Worm (Caenorhabditis elegans) whole organism, young adult: ENCODE measurements around the gene R53.5.

Experiments
- B0035.1 ChIP-seq: sonication (generic microtip); optimal IDR thresholded peaks from 2 replicates; lab custom pipeline; 2016; ENCODE audit warnings: missing genetic modification characterization, mild to moderate bottlenecking, missing compliant biosample characterization, missing genotype, missing genetic modification reagents
- F22D6.2 ChIP-seq: sonication (generic microtip); optimal IDR thresholded peaks from 2 replicates; lab custom pipeline; 2016; ENCODE audit warnings: mild to moderate bottlenecking, missing genetic modification characterization, missing compliant biosample characterization
- F39B2.1 ChIP-seq: fragments of 200-800 bp; sonication (Bioruptor generic); IDR thresholded peaks from 2 replicates; pipeline ENCODE4 v1.3.6; 2022; ENCODE audit warnings: missing genetic modification reagents, missing genetic modification characterization, missing compliant biosample characterization
- K11D2.4 ChIP-seq: fragments of 200-800 bp; sonication (Bioruptor generic); IDR thresholded peaks from 2 replicates; pipeline ENCODE4 v1.3.6; 2022; ENCODE audit warnings: missing genetic modification reagents, missing genetic modification characterization, missing compliant biosample characterization
- T26A5.8 ChIP-seq: sonication (generic microtip); optimal IDR thresholded peaks from 2 replicates; lab custom pipeline; 2016; ENCODE audit warnings: missing genetic modification characterization, missing compliant biosample characterization
- atf-7 ChIP-seq: sonication (generic microtip); optimal IDR thresholded peaks from 2 replicates; lab custom pipeline; 2017; ENCODE audit warnings: mild to moderate bottlenecking, missing genetic modification characterization, missing compliant biosample characterization
- ccch-3 ChIP-seq: fragments of 200-800 bp; sonication (Bioruptor generic); optimal IDR thresholded peaks from 2 replicates; lab custom pipeline; 2018; ENCODE audit warnings: mild to moderate bottlenecking, missing genetic modification characterization, missing compliant biosample characterization
- ceh-91 ChIP-seq: fragments of 200-800 bp; sonication (Bioruptor generic); IDR thresholded peaks from 2 replicates; pipeline ENCODE4 v1.3.6; 2022; ENCODE audit warnings: missing genetic modification reagents, missing genetic modification characterization, missing compliant biosample characterization
- egl-18 ChIP-seq: fragments of 200-800 bp; sonication (Bioruptor generic); IDR thresholded peaks from 2 replicates; pipeline ENCODE4 v1.3.6; 2022; ENCODE audit warnings: missing genetic modification reagents, missing genetic modification characterization, missing compliant biosample characterization
- egl-44 ChIP-seq: fragments of 200-800 bp; sonication (Bioruptor generic); IDR thresholded peaks from 2 replicates; pipeline ENCODE4 v1.3.6; 2022; ENCODE audit warnings: missing genetic modification reagents, missing genetic modification characterization, missing compliant biosample characterization
- egrh-3 ChIP-seq: fragments of 200-800 bp; sonication (Bioruptor generic); IDR thresholded peaks from 2 replicates; pipeline ENCODE4 v1.3.6; 2022; ENCODE audit warnings: missing genetic modification reagents, missing genetic modification characterization, missing compliant biosample characterization
- him-1 ChIP-seq: sonication (generic microtip); optimal IDR thresholded peaks from 2 replicates; lab custom pipeline; 2016; ENCODE audit warnings: missing genotype, missing genetic modification reagents, missing genetic modification characterization, missing compliant biosample characterization
- hlh-12 ChIP-seq: sonication (generic microtip); optimal IDR thresholded peaks from 2 replicates; lab custom pipeline; 2016; ENCODE audit warnings: missing genetic modification characterization, missing compliant biosample characterization
- hmg-1.2 ChIP-seq: fragments of 200-800 bp; sonication (Bioruptor generic); IDR thresholded peaks from 2 replicates; pipeline ENCODE4 v1.3.6; 2022; ENCODE audit warnings: missing genetic modification reagents, missing genetic modification characterization, missing compliant biosample characterization
- let-526 ChIP-seq: fragments of 200-800 bp; sonication (Bioruptor generic); IDR thresholded peaks from 2 replicates; pipeline ENCODE4 v1.3.6; 2022; ENCODE audit warnings: missing genetic modification reagents, missing genetic modification characterization, missing compliant biosample characterization
- lin-54 ChIP-seq: fragments of 200-800 bp; sonication (Bioruptor generic); optimal IDR thresholded peaks from 2 replicates; lab custom pipeline; 2018; ENCODE audit warnings: mild to moderate bottlenecking, missing genetic modification characterization, missing compliant biosample characterization
- lsl-1 ChIP-seq: fragments of 200-800 bp; sonication (Bioruptor generic); optimal IDR thresholded peaks from 2 replicates; lab custom pipeline; 2018; ENCODE audit warnings: mild to moderate bottlenecking, missing genetic modification characterization, moderate library complexity, missing compliant biosample characterization
- madf-6 ChIP-seq: fragments of 200-800 bp; sonication (Bioruptor generic); IDR thresholded peaks from 2 replicates; pipeline ENCODE4 v1.3.6; 2022; ENCODE audit warnings: missing genetic modification reagents, missing genetic modification characterization, missing compliant biosample characterization
- mcd-1 ChIP-seq: fragments of 200-800 bp; sonication (Bioruptor generic); IDR thresholded peaks from 2 replicates; pipeline ENCODE4 v1.3.6; 2022; ENCODE audit warnings: missing genetic modification reagents, missing genetic modification characterization, missing compliant biosample characterization
- mel-28 ChIP-seq: sonication (generic microtip); optimal IDR thresholded peaks from 2 replicates; lab custom pipeline; 2016; ENCODE audit warnings: borderline replicate concordance, mild to moderate bottlenecking, missing genetic modification characterization, missing compliant biosample characterization
- nfya-1 ChIP-seq: sonication (generic microtip); optimal IDR thresholded peaks from 2 replicates; lab custom pipeline; 2017; ENCODE audit warnings: antibody characterized with exemption, missing compliant biosample characterization, missing genetic modification characterization, borderline replicate concordance; ENCODE audit not compliant: insufficient read depth
- nhr-120 ChIP-seq: fragments of 200-800 bp; sonication (Bioruptor generic); IDR thresholded peaks from 2 replicates; pipeline ENCODE4 v1.3.6; 2022; ENCODE audit warnings: missing genetic modification characterization, missing compliant biosample characterization
- nhr-179 ChIP-seq: sonication (generic microtip); optimal IDR thresholded peaks from 2 replicates; lab custom pipeline; 2016; ENCODE audit warnings: mild to moderate bottlenecking, missing genetic modification characterization, missing compliant biosample characterization
- nhr-27 ChIP-seq: fragments of 200-800 bp; sonication (Bioruptor generic); optimal IDR thresholded peaks from 2 replicates; lab custom pipeline; 2018; ENCODE audit warnings: mild to moderate bottlenecking, missing genetic modification characterization, moderate library complexity, missing compliant biosample characterization
- pbrm-1 ChIP-seq: fragments of 200-800 bp; sonication (Bioruptor generic); IDR thresholded peaks from 2 replicates; pipeline ENCODE4 v1.3.6; 2022; ENCODE audit warnings: missing genetic modification reagents, missing genetic modification characterization, missing compliant biosample characterization
- pha-4 ChIP-seq: fragments of 150-350 bp; sonication (generic microtip); optimal IDR thresholded peaks from 2 replicates; lab custom pipeline; 2014; ENCODE audit warnings: missing biosample characterization, missing genetic modification reagents, missing genetic modification characterization
- repo-1 ChIP-seq: sonication (generic microtip); optimal IDR thresholded peaks from 2 replicates; lab custom pipeline; 2017; ENCODE audit warnings: mild to moderate bottlenecking, missing genetic modification characterization, missing compliant biosample characterization
- snpc-1.1 ChIP-seq: sonication (generic microtip); optimal IDR thresholded peaks from 2 replicates; lab custom pipeline; 2017; ENCODE audit warnings: missing genetic modification characterization, mild to moderate bottlenecking, missing compliant biosample characterization, antibody characterized with exemption, moderate library complexity, missing genotype, missing genetic modification reagents; ENCODE audit not compliant: insufficient read depth
- somi-1 ChIP-seq: fragments of 200-800 bp; sonication (Bioruptor generic); optimal IDR thresholded peaks from 2 replicates; lab custom pipeline; 2018; ENCODE audit warnings: mild to moderate bottlenecking, missing genetic modification characterization, missing compliant biosample characterization
- tbx-9 ChIP-seq: sonication (generic microtip); optimal IDR thresholded peaks from 2 replicates; lab custom pipeline; 2016; ENCODE audit warnings: borderline replicate concordance, missing genetic modification characterization, inconsistent platforms, missing compliant biosample characterization
- tlf-1 ChIP-seq: fragments of 200-800 bp; sonication (Bioruptor generic); optimal IDR thresholded peaks from 2 replicates; lab custom pipeline; 2018; ENCODE audit warnings: mild to moderate bottlenecking, missing genetic modification characterization, missing compliant biosample characterization
- unc-130 ChIP-seq: sonication (generic microtip); optimal IDR thresholded peaks from 2 replicates; lab custom pipeline; 2016; ENCODE audit warnings: missing genetic modification reagents, missing genetic modification characterization, missing compliant biosample characterization
- unc-62 ChIP-seq: fragments of 150-350 bp; optimal IDR thresholded peaks from 2 replicates; lab custom pipeline; 2014; ENCODE audit warnings: missing biosample characterization, missing genetic modification reagents, missing genetic modification characterization
- ztf-22 ChIP-seq: fragments of 200-800 bp; sonication (Bioruptor generic); optimal IDR thresholded peaks from 2 replicates; lab custom pipeline; 2018; ENCODE audit warnings: mild to moderate bottlenecking, missing genetic modification characterization, moderate library complexity, missing compliant biosample characterization
- ztf-25 ChIP-seq: fragments of 200-800 bp; sonication (Bioruptor generic); IDR thresholded peaks from 2 replicates; pipeline ENCODE4 v1.3.6; 2022; ENCODE audit warnings: missing genetic modification reagents, missing genetic modification characterization, missing compliant biosample characterization
- ztf-28 ChIP-seq: fragments of 200-800 bp; sonication (Bioruptor generic); IDR thresholded peaks from 2 replicates; pipeline ENCODE4 v1.3.6; 2022; ENCODE audit warnings: missing genetic modification reagents, missing genetic modification characterization, missing compliant biosample characterization
- ztf-3 ChIP-seq: fragments of 200-800 bp; sonication (Bioruptor generic); optimal IDR thresholded peaks from 2 replicates; lab custom pipeline; 2018; ENCODE audit warnings: mild to moderate bottlenecking, missing genetic modification characterization, missing compliant biosample characterization

The R53.5 gene

DNA sequence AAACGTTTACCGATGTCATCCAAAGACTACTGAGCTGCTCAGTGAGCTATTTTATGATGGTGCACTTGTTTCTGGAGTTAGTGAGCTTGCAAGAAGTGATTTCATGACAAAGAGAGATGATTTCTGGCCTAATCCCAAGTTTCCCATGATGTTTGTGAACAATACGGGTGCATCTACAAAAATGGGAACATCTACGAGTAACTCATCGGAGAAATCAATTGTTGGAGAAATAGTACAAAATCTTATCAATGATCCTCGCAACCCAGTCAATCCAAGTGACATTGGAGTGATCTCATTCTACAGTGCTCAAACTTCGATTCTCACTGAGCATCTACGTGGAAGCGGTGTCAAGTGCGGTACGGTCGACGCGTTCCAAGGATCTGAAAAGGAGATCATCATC lies 41.8 kb downstream of the R53.5 start:
- TF ChIP-seq nhr-179 (tag; lab: Kevin White, UChicago) (no peak), lsl-1 (GFP tag; lab: Kevin White, UChicago) (no peak), F22D6.2 (no peak), hlh-12 (no peak), unc-62 (GFP tag; lab: Kevin White, UChicago) (no peak), nhr-27 (tag; lab: Kevin White, UChicago) (no peak), egl-44 (GFP tag; lab: Robert Waterston, UW) (no peak), him-1 (tag; lab: Kevin White, UChicago) (no peak), mcd-1 (GFP tag; lab: Robert Waterston, UW) (no peak), somi-1 (GFP tag; lab: Kevin White, UChicago) (no peak), ceh-91 (GFP tag; lab: Robert Waterston, UW) (no peak), nhr-120 (no peak), B0035.1 (tag; lab: Kevin White, UChicago) (no peak), repo-1 (no peak), tbx-9 (no peak), hmg-1.2 (GFP tag; lab: Robert Waterston, UW) (no peak), ztf-22 (GFP tag; lab: Kevin White, UChicago) (no peak), atf-7 (tag; lab: Kevin White, UChicago) (no peak), lin-54 (GFP tag; lab: Kevin White, UChicago) (no peak), ztf-28 (GFP tag; lab: Robert Waterston, UW) (no peak)

DNA sequence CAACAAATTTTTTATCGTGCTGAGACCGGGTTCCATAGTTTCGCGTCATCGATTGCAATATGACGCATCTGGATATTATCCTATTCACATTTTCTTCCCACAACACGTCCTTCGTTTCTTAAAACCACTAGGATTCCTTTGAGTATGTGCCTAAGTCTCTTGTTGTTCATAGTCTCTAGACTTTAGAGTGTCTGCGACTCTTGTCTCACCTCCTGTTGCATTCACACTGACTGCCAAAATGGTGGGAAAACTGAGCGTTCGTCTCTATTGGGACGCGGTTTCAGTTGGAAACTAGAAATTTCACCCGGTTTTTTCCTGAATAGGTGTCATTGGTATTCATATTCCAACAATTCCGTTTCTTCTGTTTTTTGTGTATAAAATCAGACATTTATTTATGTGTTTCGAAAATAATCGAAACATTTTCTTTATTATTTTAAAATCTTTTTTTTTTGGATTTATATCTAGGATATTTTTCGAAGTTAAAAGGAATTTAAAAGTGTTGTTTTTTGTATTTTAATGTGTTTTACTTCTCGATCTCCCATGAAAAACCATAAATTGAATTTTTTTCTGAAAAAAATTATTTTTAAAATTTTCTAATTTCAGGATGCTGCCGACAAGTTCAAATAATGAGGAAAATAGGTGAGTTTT lies 48.5 kb downstream of the R53.5 start, which contains the start of gene C05C10.2:
Gene C05C10.2, plus strand, starts transcription at position 598 of the 648 bp plus-strand sequence.
- TF ChIP-seq hmg-1.2 (GFP tag; lab: Robert Waterston, UW) = peak; percentile 52; the same call in 1 of the 2 replicates
- TF ChIP-seq egl-18 = no peak
- no peak for TF ChIP-seq nhr-27 (tag; lab: Kevin White, UChicago)
- no peak for TF ChIP-seq egrh-3 (GFP tag; lab: Robert Waterston, UW)
- no peak for TF ChIP-seq nhr-179 (tag; lab: Kevin White, UChicago)
- no peak for TF ChIP-seq pha-4 (tag; lab: Kevin White, UChicago)

DNA sequence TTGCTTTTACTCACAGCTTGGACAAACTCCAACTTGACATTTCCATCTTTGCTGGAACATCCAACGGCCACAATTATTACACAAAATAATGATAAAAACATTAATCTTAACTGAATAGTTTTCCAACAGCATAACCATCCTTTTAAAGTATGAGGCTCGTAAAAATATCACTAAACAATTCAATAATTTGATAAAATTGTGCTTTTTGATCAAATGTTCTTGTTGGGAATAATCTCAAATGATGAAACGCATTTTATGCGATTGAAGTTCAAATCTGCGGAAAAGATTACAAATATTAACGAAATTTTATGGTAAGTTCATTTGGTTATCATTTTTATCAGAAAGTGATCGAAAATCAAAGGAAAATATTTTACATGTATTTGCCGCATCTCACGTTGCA lies 49.8 kb downstream of the R53.5 start, which contains the start of gene pho-10:
Gene pho-10, minus strand, starts transcription at position 101 of the 400 bp plus-strand sequence.
- TF ChIP-seq K11D2.4 (GFP tag; lab: Robert Waterston, UW) (no peak), pbrm-1 (GFP tag; lab: Robert Waterston, UW) (no peak), tlf-1 (GFP tag; lab: Kevin White, UChicago) (no peak), let-526 (GFP tag; lab: Robert Waterston, UW) (no peak), nfya-1 (tag; lab: Kevin White, UChicago) (no peak), unc-130 (GFP tag; lab: Kevin White, UChicago) (no peak), ztf-3 (GFP tag; lab: Kevin White, UChicago) (no peak), T26A5.8 (tag; lab: Kevin White, UChicago) (no peak), ccch-3 (GFP tag; lab: Kevin White, UChicago) (no peak), lin-54 (GFP tag; lab: Kevin White, UChicago) (no peak), snpc-1.1 (tag; lab: Kevin White, UChicago) (no peak), ztf-25 (no peak), tbx-9 (no peak), him-1 (tag; lab: Kevin White, UChicago) (no peak), hmg-1.2 (GFP tag; lab: Robert Waterston, UW) (no peak), madf-6 (no peak), F39B2.1 (no peak), mel-28 (tag; lab: Kevin White, UChicago) (no peak), somi-1 (GFP tag; lab: Kevin White, UChicago) (no peak)
- TF ChIP-seq, all 124 proteins: peak for 0
